Worm (Caenorhabditis elegans) whole organism, young adult: Measurements from ENCODE around the gene set-4.

Experiments
- F10E7.11 ChIP-seq: sonication (generic microtip); optimal IDR thresholded peaks from 2 replicates; lab custom pipeline; 2017; ENCODE audit warnings: mild to moderate bottlenecking, missing genetic modification characterization, moderate library complexity, missing compliant biosample characterization
- ama-1 ChIP-seq, 3 experiments: fragments of 150-350 bp in 1 of 3; sonication (generic microtip) in 2 of 3; optimal IDR thresholded peaks; 2 replicates each; lab custom pipeline; 2014 to 2018; ENCODE audit warnings: missing biosample characterization in 2 of 3, missing genetic modification characterization in 2 of 3, missing genetic modification reagents in 2 of 3
- die-1 ChIP-seq: sonication (generic microtip); optimal IDR thresholded peaks from 2 replicates; lab custom pipeline; 2016; ENCODE audit warnings: missing genotype, mild to moderate bottlenecking, missing genetic modification characterization, missing compliant biosample characterization
- lin-35 ChIP-seq, 3 experiments: fragments of 150-350 bp in 2 of 3; sonication (generic microtip) in 1 of 3; optimal IDR thresholded peaks; 2 replicates each; lab custom pipeline; 2014 to 2018; ENCODE audit warnings: missing biosample characterization in 3 of 3, missing genetic modification characterization in 3 of 3, missing genetic modification reagents in 3 of 3
- lin-40 ChIP-seq: sonication (generic microtip); optimal IDR thresholded peaks from 2 replicates; lab custom pipeline; 2016; ENCODE audit warnings: missing genetic modification characterization, mild to moderate bottlenecking, missing compliant biosample characterization, missing genotype, missing genetic modification reagents
- madf-8 ChIP-seq: fragments of 200-800 bp; sonication (Bioruptor generic); conservative IDR thresholded peaks from 2 replicates; pipeline ENCODE4 v1.3.6; 2022; ENCODE audit warnings: missing genetic modification reagents, missing genetic modification characterization, missing compliant biosample characterization
- nhr-179 ChIP-seq: sonication (generic microtip); optimal IDR thresholded peaks from 2 replicates; lab custom pipeline; 2016; ENCODE audit warnings: mild to moderate bottlenecking, missing genetic modification characterization, missing compliant biosample characterization
- nhr-90 ChIP-seq: sonication (generic microtip); optimal IDR thresholded peaks from 2 replicates; lab custom pipeline; 2016; ENCODE audit warnings: missing genotype, mild to moderate bottlenecking, missing genetic modification characterization, missing compliant biosample characterization
- unc-130 ChIP-seq: sonication (generic microtip); optimal IDR thresholded peaks from 2 replicates; lab custom pipeline; 2016; ENCODE audit warnings: missing genetic modification reagents, missing genetic modification characterization, missing compliant biosample characterization
- unc-62 ChIP-seq: fragments of 150-350 bp; optimal IDR thresholded peaks from 2 replicates; lab custom pipeline; 2014; ENCODE audit warnings: missing biosample characterization, missing genetic modification reagents, missing genetic modification characterization
- ztf-6 ChIP-seq: fragments of 200-800 bp; sonication (Bioruptor generic); IDR thresholded peaks from 2 replicates; pipeline ENCODE4 v1.3.6; 2022; ENCODE audit warnings: missing genetic modification reagents, missing genetic modification characterization, missing compliant biosample characterization

ce11 chrII:6334745-6335260, 3.7 kb upstream of the set-4 start:
- TF ChIP-seq nhr-179 (tag; lab: Kevin White, UChicago): no peak
- TF ChIP-seq unc-130 (GFP tag; lab: Kevin White, UChicago): no peak
- no peak for TF ChIP-seq ztf-6 (GFP tag; lab: Robert Waterston, UW)
- no peak for TF ChIP-seq unc-62 (GFP tag; lab: Kevin White, UChicago)
- no peak for TF ChIP-seq madf-8
- no peak for TF ChIP-seq die-1
- no peak for TF ChIP-seq ama-1 (optimal IDR thresholded peaks at IDR 0.05; lab: Kevin White, UChicago)
- no peak for TF ChIP-seq ama-1 (GFP tag; optimal IDR thresholded peaks at IDR 0.05; lab: Kevin White, UChicago)
- no peak for TF ChIP-seq lin-40 (tag; lab: Kevin White, UChicago)
- TF ChIP-seq F10E7.11 (tag; lab: Kevin White, UChicago): no peak
- no peak for TF ChIP-seq nhr-90
- no peak for TF ChIP-seq lin-35 (GFP tag; optimal IDR thresholded peaks at IDR 0.05; lab: Kevin White, UChicago)
